Fruit fly (Drosophila melanogaster) ovary, adult (tissue): Measurements from ENCODE around the gene smid.

Experiments used
- CG17801 ChIP-seq: fragments of 200-800 bp; optimal IDR thresholded peaks from 2 replicates; lab custom pipeline; 2019; ENCODE audit warnings: missing biosample characterization, mild to moderate bottlenecking, missing genetic modification characterization, moderate library complexity; ENCODE audit not compliant: partially characterized antibody

The smid gene

DNA sequence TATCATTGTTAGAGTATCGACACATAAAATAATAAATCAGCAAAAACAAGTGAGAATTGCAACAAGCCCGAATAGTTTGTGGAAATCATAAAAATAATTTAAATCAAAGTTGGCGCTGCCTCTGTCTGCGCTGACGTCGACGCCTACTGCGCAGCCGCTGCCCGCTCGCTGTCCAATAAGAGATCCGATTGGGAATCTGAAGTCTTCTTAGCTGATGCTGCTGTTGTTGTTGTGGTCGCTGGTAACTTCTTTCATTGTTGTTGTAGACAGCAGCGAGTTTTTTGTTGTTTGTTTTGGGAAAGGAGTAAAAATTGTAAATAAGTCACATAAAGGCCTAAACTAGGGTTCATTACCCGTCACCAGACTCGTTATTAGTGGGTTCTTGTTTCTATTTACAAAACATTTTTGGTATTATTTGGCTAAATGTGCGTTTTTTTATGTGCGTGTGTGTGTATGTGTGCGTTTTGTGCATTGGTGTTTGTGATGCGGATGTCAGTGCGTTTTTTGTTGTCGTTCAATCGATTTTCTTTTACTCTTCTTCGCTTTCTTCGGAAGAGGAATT lies 16.6 kb upstream of the smid start:
- no peak for TF ChIP-seq CG17801

DNA sequence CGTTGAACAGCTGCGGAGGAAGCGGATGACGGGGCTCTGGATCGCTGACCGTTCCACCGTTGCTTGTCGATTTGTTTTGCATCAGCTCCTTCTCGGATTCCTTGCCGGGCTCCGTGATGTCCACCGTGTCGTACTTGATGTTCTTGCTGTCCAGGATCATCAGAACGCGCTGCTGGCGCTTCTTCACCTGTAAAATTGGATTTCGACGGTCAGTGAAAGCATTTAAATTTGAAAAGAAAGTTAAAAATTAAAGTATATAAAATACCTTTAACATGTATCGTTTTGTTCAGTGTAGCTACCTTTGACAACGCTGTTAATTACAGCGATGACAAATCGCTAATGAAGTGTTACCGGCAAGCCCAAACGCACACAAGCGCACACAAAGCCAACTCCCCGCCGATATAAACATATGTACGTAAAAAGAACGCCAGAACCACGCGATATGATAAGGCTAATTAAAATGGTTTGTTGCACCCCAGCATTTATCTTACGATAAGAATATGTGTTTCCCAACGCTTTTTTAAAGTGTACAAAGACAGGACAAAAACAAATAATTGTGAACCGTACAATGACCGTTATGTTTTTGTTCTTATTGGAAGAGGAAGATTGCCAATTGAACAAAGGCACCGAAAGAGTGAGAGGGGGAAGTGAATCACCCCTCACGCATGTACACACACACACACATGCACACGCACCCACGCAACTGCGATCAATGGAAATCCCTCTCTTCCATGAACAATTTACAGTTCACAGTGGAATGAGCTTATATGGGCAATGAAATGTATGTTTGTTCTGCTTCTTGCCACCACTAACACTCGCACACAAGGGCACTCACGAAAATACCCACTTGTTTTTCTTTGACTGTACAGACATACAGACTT lies 13.4 kb upstream of the smid start:
- peak; percentile 19 for TF ChIP-seq CG17801

DNA sequence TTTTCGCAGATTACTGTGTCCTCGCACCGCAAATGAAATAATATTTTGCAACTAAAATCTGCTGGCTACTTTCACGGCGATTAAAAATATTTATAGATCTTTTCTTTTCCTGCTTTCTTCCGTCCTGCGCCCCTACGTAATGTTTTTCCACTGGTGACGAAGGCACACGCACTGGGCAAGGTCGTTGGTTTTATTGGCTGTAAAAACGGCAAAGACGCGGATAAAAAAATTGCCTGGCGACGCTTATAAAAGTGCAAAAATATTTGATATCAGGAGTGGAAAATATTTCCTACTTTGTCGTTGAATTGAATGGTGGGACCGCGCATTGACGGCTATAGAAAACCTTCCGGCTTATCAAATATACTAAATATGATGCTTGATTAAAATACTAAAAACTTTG lies 12.5 kb upstream of the smid start, which contains the start of gene Sh3beta:
TSS of gene Sh3beta (minus strand) at position 327 of the 400 bp plus-strand sequence.
- no peak for TF ChIP-seq CG17801

DNA sequence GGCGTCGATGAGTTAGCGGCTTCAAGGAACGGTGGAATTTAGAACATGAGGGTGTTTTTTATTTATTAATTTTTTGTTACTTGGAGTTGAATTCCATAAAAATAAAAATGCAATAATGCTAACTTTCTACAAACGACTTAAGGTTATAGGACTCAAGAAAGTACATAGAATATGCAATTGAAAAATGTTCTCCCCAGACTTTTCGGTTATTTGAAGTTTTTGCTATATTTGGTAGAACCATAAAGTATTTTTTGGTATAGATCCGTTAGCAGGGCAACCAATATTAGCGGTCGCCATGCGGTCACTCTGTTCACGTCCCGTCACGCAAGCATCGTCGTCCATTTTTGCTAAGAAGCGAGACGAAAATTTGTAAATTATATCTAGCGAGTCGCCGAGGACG lies 11.9 kb upstream of the smid start, which contains the start of gene akirin:
TSS of gene akirin (plus strand) at position 301 of the 400 bp plus-strand sequence.
- no peak for TF ChIP-seq CG17801

DNA sequence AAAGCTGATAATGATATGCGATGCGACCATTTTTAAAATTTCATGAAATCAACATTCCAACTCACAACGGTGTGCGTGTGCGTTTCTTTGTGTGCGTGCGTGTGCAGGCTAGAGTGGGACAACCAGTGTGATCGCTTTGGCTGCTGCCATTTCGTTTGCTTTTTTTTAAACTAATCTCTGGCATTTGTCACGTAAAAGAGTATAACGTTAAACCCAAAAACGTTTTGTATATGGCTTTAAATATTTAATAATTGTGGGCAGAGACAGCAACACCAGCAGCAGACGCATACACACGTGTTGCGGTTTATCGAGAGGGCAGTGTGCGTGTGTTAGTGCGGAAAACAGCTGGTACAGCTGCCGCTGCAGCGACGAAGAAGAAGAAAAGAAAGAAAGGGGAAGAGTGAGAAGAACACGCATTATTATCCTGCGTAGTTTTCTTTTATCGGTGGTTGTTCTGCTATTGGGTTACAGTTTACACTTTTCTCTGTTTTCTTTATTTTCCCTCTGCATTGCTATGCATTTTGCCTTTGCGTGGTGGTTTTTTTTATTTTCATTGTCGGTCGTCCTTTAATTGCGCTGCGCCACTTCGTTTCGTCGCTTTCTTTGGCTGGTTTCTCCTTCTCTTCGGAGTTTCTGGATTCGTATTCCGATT lies 11.1 kb upstream of the smid start:
- TF ChIP-seq CG17801 = no peak

DNA sequence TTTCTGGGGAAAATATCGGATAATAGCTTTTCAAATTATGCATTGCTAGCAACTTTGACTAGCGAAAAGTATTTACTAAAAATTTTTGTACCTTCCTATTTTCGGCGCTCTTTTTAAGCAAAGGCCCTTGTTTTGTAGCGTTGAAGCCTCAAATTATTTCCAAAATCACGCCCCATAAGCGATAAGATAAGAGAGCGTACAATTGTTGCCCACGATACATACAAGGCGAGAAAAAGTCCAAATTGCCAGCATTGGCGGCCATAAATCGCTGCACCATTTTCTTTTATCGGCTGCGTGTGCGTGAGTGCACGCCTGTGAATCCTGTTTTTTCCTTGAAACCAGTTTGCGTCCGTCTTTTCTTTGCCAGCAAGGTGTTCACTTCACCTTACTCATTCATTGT lies 10.1 kb upstream of the smid start:
- no peak for TF ChIP-seq CG17801

DNA sequence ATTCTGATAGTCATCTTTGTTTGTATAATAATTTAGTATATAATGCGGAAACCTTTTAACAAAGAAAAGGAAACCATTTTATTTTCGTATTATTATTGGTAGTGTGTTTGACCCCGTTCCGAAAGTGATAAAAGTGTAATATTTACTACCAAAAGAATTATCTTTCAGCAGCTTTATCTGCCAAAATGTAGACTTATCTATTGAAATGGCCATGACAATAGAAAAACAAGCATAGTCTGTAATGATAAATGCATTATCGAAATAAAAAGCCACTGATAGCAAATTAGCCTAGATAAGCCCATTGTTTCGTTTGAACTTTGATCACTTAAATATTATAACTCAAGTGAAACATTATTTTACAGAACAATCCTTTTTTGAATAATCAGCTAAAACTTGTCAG lies 5.3 kb upstream of the smid start:
- no peak for TF ChIP-seq CG17801

DNA sequence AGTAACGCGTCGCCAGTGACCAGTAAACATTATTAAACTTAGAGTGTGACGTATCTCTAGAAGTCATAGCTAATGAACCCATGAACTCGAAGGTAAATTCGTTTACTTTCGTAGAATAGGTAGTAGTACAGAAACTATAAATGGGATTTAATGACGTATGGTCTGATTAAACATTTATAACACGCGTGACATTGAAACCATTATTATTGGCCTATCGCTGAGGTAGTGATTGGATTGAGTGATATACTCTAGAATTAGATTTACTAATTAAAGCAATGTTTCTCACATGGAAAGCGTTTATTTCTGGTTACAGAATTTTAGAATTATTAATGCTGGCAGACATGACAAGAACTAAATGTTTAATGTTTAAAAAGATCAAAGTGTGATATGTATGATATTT lies 4.6 kb upstream of the smid start:
- TF ChIP-seq CG17801 = no peak

DNA sequence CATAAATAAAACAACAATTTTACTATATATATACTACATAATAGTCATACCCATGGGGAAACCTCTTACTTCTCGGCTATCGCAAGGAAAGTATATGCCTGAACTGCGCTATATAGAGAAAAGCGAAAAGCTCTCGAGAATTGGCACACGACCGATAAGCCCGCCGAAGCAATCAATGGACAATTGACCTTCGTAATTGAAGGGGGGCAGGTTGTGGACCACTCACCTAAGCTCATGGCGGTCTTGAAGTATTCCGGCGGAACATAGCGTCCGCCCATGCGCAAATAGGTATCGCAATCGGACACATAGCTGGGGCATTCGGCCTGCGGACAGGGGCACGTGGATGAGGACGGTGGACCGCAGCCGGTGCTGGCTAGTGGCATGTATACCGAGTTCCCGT lies 1.0 kb upstream of the smid start:
- TF ChIP-seq CG17801 = no peak

DNA sequence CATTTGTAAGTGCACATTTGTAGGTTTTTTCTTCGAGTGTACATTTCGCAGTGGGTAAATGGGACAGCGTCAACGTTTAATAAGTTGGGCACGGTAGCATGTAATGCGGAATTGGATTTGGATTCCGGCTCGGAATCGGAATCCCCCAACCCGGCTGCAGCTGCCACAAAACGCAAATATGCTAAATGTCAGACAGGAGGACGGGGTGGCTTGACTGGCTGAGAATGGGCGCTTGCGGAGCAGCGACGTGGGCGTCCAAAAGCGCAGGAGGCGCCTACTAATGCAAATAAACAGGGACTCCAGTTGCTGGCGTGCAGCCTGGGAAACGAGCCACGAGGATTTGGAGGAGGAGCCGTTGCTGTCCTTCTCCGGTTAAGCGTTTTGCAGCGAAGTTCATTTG lies 6.4 kb downstream of the smid start, which contains the start of gene CG8564:
TSS of gene CG8564 (minus strand) at position 101 of the 400 bp plus-strand sequence.
- no peak for TF ChIP-seq CG17801

DNA sequence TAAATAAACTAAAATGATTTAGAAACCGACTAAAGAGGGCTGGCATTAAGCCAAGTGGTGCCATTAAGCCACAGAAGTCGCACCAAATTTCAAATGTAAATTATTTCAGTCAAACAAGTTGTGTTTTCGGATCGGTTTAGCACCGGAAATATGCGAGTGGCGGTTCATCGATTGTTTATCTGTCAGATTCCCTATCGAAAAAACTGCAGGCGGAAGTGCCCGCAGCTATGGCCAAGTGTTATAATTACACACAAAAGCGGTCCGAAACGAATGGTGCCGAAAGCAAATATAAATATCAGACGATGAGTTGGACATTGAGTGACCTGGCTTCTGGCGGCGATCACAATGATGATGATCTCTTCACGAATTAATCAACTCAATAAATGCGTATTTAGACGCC lies 8.6 kb downstream of the smid start:
- no peak for TF ChIP-seq CG17801

DNA sequence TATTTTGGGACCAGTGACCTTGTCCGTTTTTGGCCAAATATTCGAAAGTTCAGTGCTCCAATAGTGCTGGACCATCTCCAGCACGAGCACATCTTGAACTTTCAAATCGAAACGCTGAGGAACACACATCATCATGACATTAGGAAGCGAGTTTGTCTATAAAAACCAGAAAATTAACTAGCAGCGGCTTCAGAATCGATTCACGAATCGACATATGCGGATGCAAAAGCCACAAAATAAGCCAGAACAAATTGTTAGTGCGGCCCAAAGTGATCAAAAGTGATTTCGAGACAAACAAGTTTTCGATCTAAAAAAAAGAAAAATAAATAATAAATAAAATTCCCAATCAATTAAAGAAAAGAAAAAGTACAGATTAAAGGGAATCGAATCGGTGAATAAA lies 9.0 kb downstream of the smid start, which contains the start of gene CG8563:
TSS of gene CG8563 (plus strand) at position 301 of the 400 bp plus-strand sequence.
- no peak for TF ChIP-seq CG17801

DNA sequence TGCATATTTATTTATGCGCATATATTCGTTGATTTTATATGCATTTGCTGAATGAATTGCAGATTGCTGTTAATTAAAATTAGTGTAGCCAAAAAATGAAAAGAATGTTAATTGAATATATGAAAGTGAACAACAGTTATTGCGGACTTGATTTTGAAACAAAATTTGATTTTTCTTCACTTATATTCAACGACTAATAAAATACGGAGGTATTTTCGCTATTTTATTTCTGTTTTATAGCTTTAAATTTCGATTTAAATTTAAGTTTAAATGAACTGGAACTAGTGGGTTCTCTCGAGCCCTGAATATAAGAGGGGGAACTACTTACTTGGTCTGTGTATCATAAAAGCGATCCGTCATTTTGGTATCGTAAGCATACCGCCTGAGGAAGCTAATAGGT lies 14.6 kb downstream of the smid start, which contains the start of gene CG32379:
TSS of gene CG32379 (plus strand) at position 301 of the 400 bp plus-strand sequence.
- no peak for TF ChIP-seq CG17801

DNA sequence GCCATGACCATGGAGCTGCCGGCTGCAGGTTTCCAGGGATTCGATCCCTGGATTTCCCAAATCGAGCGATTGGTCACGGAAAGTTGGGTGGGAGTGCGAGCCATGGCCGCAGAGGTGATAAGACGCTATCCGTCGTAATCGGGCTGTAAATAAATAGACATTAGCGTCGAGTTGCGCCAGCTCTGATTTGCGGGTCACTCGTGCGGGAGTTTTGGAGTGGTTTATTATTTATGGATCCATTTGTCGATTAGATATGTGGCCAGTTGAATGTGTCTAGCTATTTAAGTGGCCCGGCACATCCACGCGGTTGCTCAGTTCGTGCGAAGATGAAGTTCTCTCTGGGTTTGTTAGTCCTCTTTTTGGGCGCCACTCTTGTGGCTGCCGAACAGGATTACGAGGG lies 16.6 kb downstream of the smid start, which contains the start of gene CG8562:
TSS of gene CG8562 (plus strand) at position 307 of the 400 bp plus-strand sequence.
- no peak for TF ChIP-seq CG17801

DNA sequence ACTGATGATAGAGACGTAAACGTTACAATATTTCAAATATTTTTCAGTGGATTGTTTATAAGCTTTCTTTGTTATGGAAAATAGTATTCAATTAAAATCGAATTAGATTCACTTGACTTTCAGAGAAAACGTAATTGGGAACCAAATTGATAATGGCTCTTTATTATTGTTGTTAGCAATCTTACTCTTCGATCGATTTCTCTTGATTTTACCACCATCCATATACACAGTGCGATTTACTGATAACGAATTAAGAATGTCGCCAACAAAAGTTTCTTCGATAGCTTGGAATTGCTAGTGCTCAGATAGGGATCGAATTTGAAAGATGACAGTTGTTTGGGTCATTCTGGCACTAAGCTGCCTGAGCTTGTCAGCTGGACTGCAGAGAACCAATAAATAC lies 18.4 kb downstream of the smid start, which contains the start of gene CG18417:
TSS of gene CG18417 (plus strand) at position 301 of the 400 bp plus-strand sequence.
- no peak for TF ChIP-seq CG17801

DNA sequence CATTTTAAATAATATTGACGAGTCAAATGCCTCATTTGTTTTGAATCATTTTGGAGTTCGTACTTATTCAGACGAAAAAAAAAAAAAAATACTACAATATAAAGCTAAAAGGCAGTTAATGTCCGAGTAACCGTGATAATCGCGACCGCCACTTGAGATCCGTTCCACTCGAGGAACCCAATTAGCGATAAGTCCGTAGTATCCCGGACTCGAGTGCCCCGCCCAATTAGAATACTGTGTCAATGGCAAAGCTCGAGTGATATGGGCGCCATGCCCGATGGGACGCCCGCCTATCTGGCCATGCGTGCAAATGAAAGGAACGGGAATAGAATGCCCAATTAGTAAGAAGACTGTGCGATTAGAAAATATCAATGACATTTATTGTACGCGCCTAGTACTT lies 20.6 kb downstream of the smid start:
- TF ChIP-seq CG17801 = no peak

DNA sequence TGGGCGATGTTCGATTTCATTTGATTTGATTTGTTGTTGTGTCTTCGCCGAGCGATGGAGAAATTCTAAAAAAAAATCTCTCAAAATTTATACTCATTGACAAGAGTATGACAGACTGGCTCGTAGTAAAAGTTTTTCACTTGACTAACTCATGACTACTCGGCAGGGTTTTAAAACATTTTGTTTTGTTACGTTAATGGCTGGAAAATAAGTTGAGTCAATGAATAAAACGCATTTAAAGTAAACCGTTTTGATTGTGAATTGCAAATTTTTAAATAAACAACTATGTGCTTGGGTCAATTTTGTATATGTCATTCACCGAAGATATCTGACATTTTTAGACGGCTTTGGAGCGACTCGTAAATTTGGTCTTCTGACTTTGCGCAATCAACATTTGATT lies 22.7 kb downstream of the smid start, which contains the start of gene CG8560:
TSS of gene CG8560 (minus strand) at position 101 of the 400 bp plus-strand sequence.
- TF ChIP-seq CG17801 = no peak
